Fruit fly (Drosophila melanogaster) ovary, adult (tissue): ENCODE measurements around the gene Rbf.

Source experiments
- CG17801 ChIP-seq: fragments of 200-800 bp; optimal IDR thresholded peaks from 2 replicates; lab custom pipeline; 2019; ENCODE audit warnings: missing biosample characterization, mild to moderate bottlenecking, missing genetic modification characterization, moderate library complexity; ENCODE audit not compliant: partially characterized antibody

The Rbf gene

DNA sequence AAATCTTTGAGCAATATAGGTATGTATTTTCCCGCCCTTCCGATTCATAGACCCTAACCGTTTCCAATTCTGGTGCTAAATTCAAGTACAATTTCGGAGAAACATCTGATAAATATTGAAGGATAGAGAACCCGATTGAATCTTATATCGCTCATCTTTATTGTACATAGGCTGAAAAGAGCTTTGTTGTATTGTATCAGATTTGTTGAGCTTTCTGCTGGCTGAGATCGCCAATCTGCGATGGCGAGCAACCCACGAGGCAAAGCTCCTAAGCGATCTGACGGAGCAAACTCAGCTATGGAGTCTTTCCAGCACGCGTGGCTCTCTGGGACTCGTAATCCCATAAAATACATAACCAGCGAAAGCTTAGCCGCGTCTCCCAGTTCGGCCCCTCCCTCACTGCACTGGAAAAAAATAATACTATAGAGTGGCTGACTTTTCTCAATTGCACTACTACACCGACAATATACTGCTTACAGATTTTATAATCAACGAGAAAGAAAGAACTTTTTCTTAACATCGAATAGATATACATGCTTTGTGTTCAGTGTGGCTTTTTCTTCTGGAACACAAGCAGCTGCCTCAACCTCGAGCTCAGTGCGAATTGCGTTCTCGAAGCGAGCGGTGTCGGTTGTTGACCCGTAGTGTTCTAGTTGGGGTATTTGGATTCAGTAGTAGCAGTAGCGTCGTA lies 45.5 kb downstream of the Rbf start:
- peak; percentile 64 for TF ChIP-seq CG17801 (GFP tag; lab: Kevin White, UChicago)

DNA sequence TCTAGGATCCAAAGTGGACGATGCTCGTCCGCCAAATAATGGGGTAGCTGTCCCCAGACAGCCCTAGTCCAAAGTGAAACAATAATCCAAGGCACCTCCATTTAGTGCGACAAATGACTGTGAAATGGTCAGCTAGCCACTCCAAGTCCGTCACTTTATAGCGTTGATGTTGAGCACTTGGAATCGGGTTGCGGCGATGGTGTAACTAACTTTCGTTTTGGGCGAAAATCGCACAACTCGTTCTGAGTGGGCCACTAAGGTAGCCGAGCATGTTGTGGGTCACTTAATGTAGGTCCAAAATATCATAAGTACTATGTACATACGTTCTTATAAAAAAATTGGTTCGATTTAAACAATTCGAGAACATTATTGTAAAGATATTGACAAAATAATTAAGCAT lies 47.7 kb downstream of the Rbf start, which contains the start of gene CG13361:
TSS of gene CG13361 (minus strand) at position 101 of the 400 bp plus-strand sequence.
- no peak for TF ChIP-seq CG17801 (GFP tag; lab: Kevin White, UChicago)

DNA sequence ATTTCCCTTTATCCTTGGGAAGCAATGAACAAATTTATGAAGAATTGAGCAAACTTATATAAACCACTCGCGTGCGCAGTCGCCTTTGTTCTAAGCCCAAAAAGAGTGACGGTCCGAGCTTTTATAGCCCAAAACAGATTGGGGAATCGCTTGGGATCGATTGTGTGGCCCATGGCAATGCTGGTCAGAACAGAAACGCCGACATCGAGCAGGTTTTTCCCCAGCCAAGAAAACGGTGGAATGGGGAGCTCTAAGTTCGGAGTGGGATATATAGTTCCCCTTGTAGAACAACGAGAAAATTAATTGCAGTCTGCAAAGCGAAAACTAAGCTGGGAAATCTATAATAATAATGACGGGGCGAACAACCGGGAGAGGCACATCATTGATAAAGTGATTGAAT lies 50.1 kb downstream of the Rbf start, which contains the start of gene CG13362:
TSS of gene CG13362 (minus strand) at position 101 of the 400 bp plus-strand sequence.
- no peak for TF ChIP-seq CG17801 (GFP tag; lab: Kevin White, UChicago)

DNA sequence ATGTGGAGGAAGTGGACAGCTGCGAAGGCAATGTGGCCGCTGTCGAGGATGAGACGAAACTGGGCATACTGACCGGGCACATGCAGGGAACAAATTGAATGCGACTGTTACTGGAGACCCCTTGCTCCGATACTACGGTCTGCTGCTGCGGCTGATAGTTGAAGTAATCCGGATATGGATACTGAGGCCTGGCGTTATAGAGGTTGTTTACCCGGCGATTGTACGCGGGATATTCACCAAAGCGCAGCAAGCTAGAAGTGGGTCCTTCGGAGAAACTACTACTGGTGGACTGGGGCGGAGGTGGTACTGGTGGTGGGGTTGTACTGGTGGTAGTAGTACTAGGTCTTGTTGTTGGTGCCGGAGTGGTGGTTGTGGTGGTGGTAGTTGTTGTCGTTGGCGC lies 51.2 kb downstream of the Rbf start, which contains the start of gene CG5254:
TSS of gene CG5254 (plus strand) at position 301 of the 400 bp plus-strand sequence.
- no peak for TF ChIP-seq CG17801 (GFP tag; lab: Kevin White, UChicago)
